Worm (Caenorhabditis elegans) whole organism, L3 larva: ENCODE results near the gene W03F8.6.

Experiments
- ceh-16 ChIP-seq: sonication (generic microtip); optimal IDR thresholded peaks from 2 replicates; lab custom pipeline; 2017; ENCODE audit warnings: missing biosample characterization, missing genetic modification characterization
- daf-12 ChIP-seq: fragments of 150-350 bp; optimal IDR thresholded peaks from 2 replicates; lab custom pipeline; 2014; ENCODE audit warnings: missing biosample characterization, missing genetic modification reagents, missing genetic modification characterization
- fos-1 ChIP-seq: fragments of 150-350 bp; optimal IDR thresholded peaks from 2 replicates; lab custom pipeline; 2014; ENCODE audit warnings: missing biosample characterization, missing genetic modification characterization
- jun-1 ChIP-seq: fragments of 150-350 bp; optimal IDR thresholded peaks from 2 replicates; lab custom pipeline; 2014; ENCODE audit warnings: missing biosample characterization, missing genetic modification reagents, missing genetic modification characterization
- lin-15B ChIP-seq: fragments of 150-350 bp; optimal IDR thresholded peaks from 2 replicates; lab custom pipeline; 2014; ENCODE audit warnings: missing biosample characterization, missing genetic modification characterization
- nhr-12 ChIP-seq: fragments of 150-350 bp; optimal IDR thresholded peaks from 2 replicates; lab custom pipeline; 2014; ENCODE audit warnings: missing biosample characterization, missing genetic modification characterization
- nhr-25 ChIP-seq: sonication (generic microtip); optimal IDR thresholded peaks from 2 replicates; lab custom pipeline; 2017; ENCODE audit warnings: missing biosample characterization, missing genetic modification characterization
- nhr-76 ChIP-seq: fragments of 150-350 bp; sonication (generic microtip); optimal IDR thresholded peaks from 5 replicates; lab custom pipeline; 2014; ENCODE audit warnings: missing biosample characterization, missing genetic modification characterization
- nhr-77 ChIP-seq: fragments of 150-350 bp; optimal IDR thresholded peaks from 2 replicates; lab custom pipeline; 2014; ENCODE audit warnings: missing biosample characterization, missing genetic modification characterization
- snpc-4 ChIP-seq: fragments of 150-350 bp; optimal IDR thresholded peaks from 2 replicates; lab custom pipeline; 2014; ENCODE audit warnings: missing biosample characterization, missing genetic modification characterization
- unc-62 ChIP-seq: fragments of 150-350 bp; sonication (generic microtip); optimal IDR thresholded peaks from 4 replicates; lab custom pipeline; 2014; ENCODE audit warnings: missing biosample characterization, missing genetic modification reagents, missing genetic modification characterization

ce11 chrIV:5160171-5160570 lies 26.2 kb downstream of the W03F8.6 start, which contains the start of the genes C24D10.6 and C24D10.4:
- TF ChIP-seq unc-62 (GFP tag; lab: Kevin White, UChicago) (no peak), snpc-4 (tag; lab: Kevin White, UChicago) (peak; percentile 46), nhr-76 (tag; lab: Kevin White, UChicago) (no peak), nhr-25 (tag; lab: Kevin White, UChicago) (no peak), lin-15B (tag; lab: Kevin White, UChicago) (peak; percentile 87), daf-12 (tag; lab: Kevin White, UChicago) (no peak), nhr-12 (tag; lab: Kevin White, UChicago) (no peak), ceh-16 (tag; lab: Kevin White, UChicago) (no peak), fos-1 (tag; lab: Kevin White, UChicago) (no peak), jun-1 (tag; lab: Kevin White, UChicago) (no peak), nhr-77 (tag; lab: Kevin White, UChicago) (no peak)
